Worm (Caenorhabditis elegans): ENCODE results near the gene C17H12.12.
A peak's percentile ranks its signal among the peaks of the same experiment; 100 is the strongest.
"Not testable (repeated sequence)": the region's sequence is repeated elsewhere in the genome, so short reads cannot be mapped to it uniquely, and the experiment has no call there.

C17H12.12 gene

ce11 chrIV:6824622-6825021 lies 28.9 kb downstream of the C17H12.12 start, which contains the start of gene H20E11.3 (continued):
- TF ChIP-seq pha-2 (tag; optimal IDR thresholded peaks at IDR 0.05) (no peak), ceh-2 (tag; optimal IDR thresholded peaks at IDR 0.05) (no peak)

- not testable (repeated sequence) for TF ChIP-seq ets-4 (tag; optimal IDR thresholded peaks at IDR 0.05); ama-1 (optimal IDR thresholded peaks at IDR 0.05); dmd-4 (tag; optimal IDR thresholded peaks at IDR 0.05; ENCODE audit: borderline replicate concordance)
Measured at ce11 chrIV:6827477-6827876, 31.8 kb downstream of the C17H12.12 start, which contains the start of gene H20E11.2. Gene H20E11.2, plus strand, starts transcription at chrIV:6827777.

- TF ChIP-seq nfya-1 (tag; optimal IDR thresholded peaks at IDR 0.05) (no peak), C08G9.2 (tag; optimal IDR thresholded peaks at IDR 0.05) (no peak), nhr-11 (tag; optimal IDR thresholded peaks at IDR 0.05) (no peak), ceh-22 (tag; optimal IDR thresholded peaks at IDR 0.05) (no peak)
Measured at ce11 chrIV:6829902-6830301, 34.2 kb downstream of the C17H12.12 start, which contains the start of gene H20E11.1. Gene H20E11.1, plus strand, starts transcription at chrIV:6830145.

- no peak for TF ChIP-seq fkh-6 (tag; optimal IDR thresholded peaks at IDR 0.05)
- no peak for TF ChIP-seq npax-4 (tag; optimal IDR thresholded peaks at IDR 0.05)
- TF ChIP-seq sox-2 (GFP tag; IDR thresholded peaks at IDR 0.05): no peak
- no peak for TF ChIP-seq sox-4 (tag; optimal IDR thresholded peaks at IDR 0.05)
- no peak for TF ChIP-seq lim-6 (tag; optimal IDR thresholded peaks at IDR 0.05)
- no peak for TF ChIP-seq ahr-1 (tag; optimal IDR thresholded peaks at IDR 0.05)
- TF ChIP-seq K02D7.2 (tag; optimal IDR thresholded peaks at IDR 0.05): no peak
- no peak for TF ChIP-seq ceh-9 (tag; optimal IDR thresholded peaks at IDR 0.05)
- no peak for TF ChIP-seq sdc-2 (tag; optimal IDR thresholded peaks at IDR 0.05)
- no peak for TF ChIP-seq C38D4.7 (GFP tag; optimal IDR thresholded peaks at IDR 0.05)
- no peak for TF ChIP-seq ceh-19 (GFP tag; optimal IDR thresholded peaks at IDR 0.05)
- no peak for TF ChIP-seq fax-1 (tag; optimal IDR thresholded peaks at IDR 0.05)
- no peak for TF ChIP-seq hlh-15 (tag; optimal IDR thresholded peaks at IDR 0.05)
- TF ChIP-seq ceh-48 (tag; optimal IDR thresholded peaks at IDR 0.05): no peak
- no peak for TF ChIP-seq ets-4 (tag; optimal IDR thresholded peaks at IDR 0.05)
- TF ChIP-seq Y22D7AL.16 (tag; optimal IDR thresholded peaks at IDR 0.05): no peak
- no peak for TF ChIP-seq unc-86 (tag; optimal IDR thresholded peaks at IDR 0.05)
Measured at ce11 chrIV:6832194-6832593, 36.5 kb downstream of the C17H12.12 start.

ce11 chrIV:6833617-6834016 lies 37.9 kb downstream of the C17H12.12 start:
- no peak for TF ChIP-seq ceh-31 (tag; optimal IDR thresholded peaks at IDR 0.05)
- TF ChIP-seq elt-2 (tag; optimal IDR thresholded peaks at IDR 0.05): no peak
- no peak for TF ChIP-seq pqm-1 (tag; optimal IDR thresholded peaks at IDR 0.05)
- TF ChIP-seq sox-4 (tag; optimal IDR thresholded peaks at IDR 0.05): no peak
- no peak for TF ChIP-seq ceh-45 (GFP tag; IDR thresholded peaks at IDR 0.05)

ce11 chrIV:6834705-6835104 lies 39.0 kb downstream of the C17H12.12 start:
- no peak for TF ChIP-seq nhr-232 (tag; optimal IDR thresholded peaks at IDR 0.05)
- peak; percentile 23 for TF ChIP-seq unc-42 (tag; optimal IDR thresholded peaks at IDR 0.05)
- no peak for TF ChIP-seq ahr-1 (tag; optimal IDR thresholded peaks at IDR 0.05)
- TF ChIP-seq che-1 (tag; optimal IDR thresholded peaks at IDR 0.05): no peak
- TF ChIP-seq tbx-7 (tag; optimal IDR thresholded peaks at IDR 0.05): no peak
- TF ChIP-seq nfya-1 (tag; optimal IDR thresholded peaks at IDR 0.05): no peak

ce11 chrIV:6836769-6837168 lies 41.0 kb downstream of the C17H12.12 start:
- TF ChIP-seq elt-2 (tag; optimal IDR thresholded peaks at IDR 0.05): no peak
- TF ChIP-seq C38D4.7 (GFP tag; optimal IDR thresholded peaks at IDR 0.05): no peak
- no peak for TF ChIP-seq C08G9.2 (tag; optimal IDR thresholded peaks at IDR 0.05)
- no peak for TF ChIP-seq pros-1 (tag; optimal IDR thresholded peaks at IDR 0.05)
- TF ChIP-seq dve-1 (tag; optimal IDR thresholded peaks at IDR 0.05): no peak
- no peak for TF ChIP-seq che-1 (tag; optimal IDR thresholded peaks at IDR 0.05)
- TF ChIP-seq sox-4 (tag; optimal IDR thresholded peaks at IDR 0.05): no peak
- TF ChIP-seq ceh-14 (tag; optimal IDR thresholded peaks at IDR 0.05): no peak

All from whole organism, late embryonic.